Fruit fly (Drosophila melanogaster) whole organism, pupa: ENCODE measurements around the gene CG17030.

ENCODE experiments used
- CG10348 ChIP-seq: fragments of 200-800 bp; sonication (Bioruptor generic); IDR thresholded peaks from 2 replicates; pipeline ENCODE4 v1.3.6; 2022; ENCODE audit warnings: missing biosample characterization, missing genetic modification characterization
- CG12605 ChIP-seq: fragments of 200-800 bp; sonication (Bioruptor generic); IDR thresholded peaks from 2 replicates; pipeline ENCODE4 v1.3.6; 2022; ENCODE audit warnings: missing biosample characterization, missing genetic modification characterization
- CG13204 ChIP-seq: fragments of 200-800 bp; sonication (Bioruptor generic); optimal IDR thresholded peaks from 2 replicates; lab custom pipeline; 2018; ENCODE audit warnings: missing biosample characterization, mild to moderate bottlenecking, missing genetic modification characterization, moderate library complexity
- CG14655 ChIP-seq: fragments of 200-800 bp; sonication (Bioruptor generic); optimal IDR thresholded peaks from 3 replicates; lab custom pipeline; 2017; ENCODE audit warnings: mild to moderate bottlenecking, missing biosample characterization, missing genetic modification reagents, missing genetic modification characterization
- CG15710 ChIP-seq: fragments of 200-800 bp; sonication (Bioruptor generic); optimal IDR thresholded peaks from 2 replicates; lab custom pipeline; 2018; ENCODE audit warnings: missing biosample characterization, mild to moderate bottlenecking, missing genetic modification characterization, moderate library complexity
- CG17806 ChIP-seq: fragments of 200-800 bp; sonication (Bioruptor generic); optimal IDR thresholded peaks from 2 replicates; lab custom pipeline; 2018; ENCODE audit warnings: missing biosample characterization, mild to moderate bottlenecking, missing genetic modification characterization, moderate library complexity
- CG32121 ChIP-seq: fragments of 200-800 bp; sonication (Bioruptor generic); IDR thresholded peaks from 2 replicates; pipeline ENCODE4 v1.3.6; 2022; ENCODE audit warnings: missing biosample characterization, missing genetic modification characterization
- CG34367 ChIP-seq: fragments of 200-800 bp; sonication (Bioruptor generic); optimal IDR thresholded peaks from 2 replicates; lab custom pipeline; 2018; ENCODE audit warnings: missing biosample characterization, mild to moderate bottlenecking, missing genetic modification characterization
- CG4496 ChIP-seq: fragments of 200-800 bp; sonication (Bioruptor generic); IDR thresholded peaks from 3 replicates; pipeline ENCODE4 v1.3.6; 2022; ENCODE audit warnings: missing biosample characterization, missing genetic modification characterization
- CG8159 ChIP-seq: fragments of 200-800 bp; sonication (Bioruptor generic); optimal IDR thresholded peaks from 3 replicates; lab custom pipeline; 2018; ENCODE audit warnings: missing biosample characterization, mild to moderate bottlenecking, missing genetic modification characterization, moderate library complexity
- CG8301 ChIP-seq: fragments of 200-800 bp; sonication (Bioruptor generic); optimal IDR thresholded peaks from 2 replicates; lab custom pipeline; 2018; ENCODE audit warnings: missing biosample characterization, mild to moderate bottlenecking, missing genetic modification characterization
- CG9948 ChIP-seq: fragments of 200-800 bp; sonication (Bioruptor generic); optimal IDR thresholded peaks from 2 replicates; lab custom pipeline; 2018; ENCODE audit warnings: missing biosample characterization, mild to moderate bottlenecking, missing genetic modification characterization, moderate library complexity
- D1 ChIP-seq: fragments of 200-800 bp; sonication (Bioruptor generic); optimal IDR thresholded peaks from 2 replicates; lab custom pipeline; 2018; ENCODE audit warnings: missing biosample characterization, mild to moderate bottlenecking, missing genetic modification characterization, moderate library complexity
- EcR ChIP-seq: fragments of 200-800 bp; sonication (Bioruptor generic); optimal IDR thresholded peaks from 3 replicates; lab custom pipeline; 2019; ENCODE audit warnings: missing biosample characterization, missing genetic modification characterization, mild to moderate bottlenecking, moderate library complexity, missing genetic modification reagents
- Ets98B ChIP-seq: fragments of 200-800 bp; sonication (Bioruptor generic); IDR thresholded peaks from 2 replicates; pipeline ENCODE4 v1.3.6; 2022; ENCODE audit warnings: missing biosample characterization, missing genetic modification characterization
- Pif1A ChIP-seq: fragments of 200-800 bp; sonication (Bioruptor generic); optimal IDR thresholded peaks from 3 replicates; lab custom pipeline; 2016; ENCODE audit warnings: missing biosample characterization, missing genetic modification characterization
- Pif1B ChIP-seq: fragments of 200-800 bp; sonication (Bioruptor generic); optimal IDR thresholded peaks from 3 replicates; lab custom pipeline; 2016; ENCODE audit warnings: missing biosample characterization, missing genetic modification characterization
- Snoo ChIP-seq: fragments of 200-800 bp; sonication (Bioruptor generic); optimal IDR thresholded peaks from 3 replicates; lab custom pipeline; 2017; ENCODE audit warnings: missing biosample characterization, mild to moderate bottlenecking, missing genetic modification characterization, inconsistent platforms
- fd96Ca ChIP-seq: fragments of 200-800 bp; sonication (Bioruptor generic); IDR thresholded peaks from 3 replicates; pipeline ENCODE4 v1.3.6; 2022; ENCODE audit warnings: missing biosample characterization, missing genetic modification characterization
- gl ChIP-seq: fragments of 200-800 bp; sonication (Bioruptor generic); optimal IDR thresholded peaks from 2 replicates; lab custom pipeline; 2018; ENCODE audit warnings: missing biosample characterization, mild to moderate bottlenecking, missing genetic modification characterization
- rn ChIP-seq: fragments of 200-800 bp; sonication (Bioruptor generic); IDR thresholded peaks from 2 replicates; pipeline ENCODE4 v1.3.6; 2022; ENCODE audit warnings: missing biosample characterization, missing genetic modification characterization

Gene CG17030

dm6 chr3L:4980669-4981068 lies at the start of gene CG17030:
Gene CG17030, minus strand, starts transcription at chr3L:4980769.
- TF ChIP-seq rn (GFP tag; lab: Robert Waterston, UW) (no peak), CG34367 (no peak), CG32121 (GFP tag; lab: Robert Waterston, UW) (no peak), CG12605 (no peak), CG13204 (GFP tag; lab: Kevin White, UChicago) (no peak), D1 (no peak), CG14655 (GFP tag; lab: Kevin White, UChicago) (no peak)

- no peak for TF ChIP-seq CG17806 (tag; lab: Kevin White, UChicago)
- TF ChIP-seq Ets98B (GFP tag; lab: Robert Waterston, UW) = no peak
- TF ChIP-seq CG10348 (GFP tag; lab: Robert Waterston, UW) = no peak
- TF ChIP-seq CG14655 (GFP tag; lab: Kevin White, UChicago) = no peak
- TF ChIP-seq CG8301 (tag; lab: Kevin White, UChicago) = no peak
- no peak for TF ChIP-seq rn (GFP tag; lab: Robert Waterston, UW)
- TF ChIP-seq CG12605 = no peak
- no peak for TF ChIP-seq CG34367
- TF ChIP-seq D1 = no peak
- no peak for TF ChIP-seq gl (tag; lab: Kevin White, UChicago)
- TF ChIP-seq Pif1B = no peak
- no peak for TF ChIP-seq fd96Ca
- TF ChIP-seq CG32121 (GFP tag; lab: Robert Waterston, UW) = no peak
- TF ChIP-seq CG13204 (GFP tag; lab: Kevin White, UChicago) = no peak
Observed at dm6 chr3L:5017521-5017920, 37.0 kb upstream of the CG17030 start.

dm6 chr3L:5012033-5012432 lies 31.5 kb upstream of the CG17030 start, which contains the start of gene ATPsynCF6L:
Gene ATPsynCF6L, minus strand, starts transcription at chr3L:5012133.
- TF ChIP-seq Pif1B (no peak), CG17806 (tag; lab: Kevin White, UChicago) (no peak), D1 (no peak), CG14655 (GFP tag; lab: Kevin White, UChicago) (no peak), fd96Ca (no peak), CG9948 (no peak), Ets98B (GFP tag; lab: Robert Waterston, UW) (no peak), CG13204 (GFP tag; lab: Kevin White, UChicago) (no peak), CG4496 (GFP tag; lab: Robert Waterston, UW) (no peak), Pif1A (GFP tag; lab: Kevin White, UChicago) (no peak), gl (tag; lab: Kevin White, UChicago) (no peak)
- TF ChIP-seq, all 21 proteins: peak for 0

dm6 chr3L:4999447-5000226 lies 19.1 kb upstream of the CG17030 start:
- no peak for TF ChIP-seq CG12605

dm6 chr3L:4996777-4997176 lies 16.2 kb upstream of the CG17030 start, which contains the start of gene t-Grip128:
Gene t-Grip128, minus strand, starts transcription at chr3L:4996877.
- TF ChIP-seq CG15710 = no peak
- TF ChIP-seq CG8159 (tag; lab: Kevin White, UChicago) = no peak
- no peak for TF ChIP-seq CG12605
- TF ChIP-seq Snoo (tag; lab: Kevin White, UChicago) = no peak
- TF ChIP-seq CG17806 (tag; lab: Kevin White, UChicago) = no peak

dm6 chr3L:4992126-4992525 lies 11.6 kb upstream of the CG17030 start:
- no peak for TF ChIP-seq CG8159 (tag; lab: Kevin White, UChicago)
- no peak for TF ChIP-seq CG12605
- TF ChIP-seq CG34367 = no peak
- TF ChIP-seq Ets98B (GFP tag; lab: Robert Waterston, UW) = no peak
- TF ChIP-seq rn (GFP tag; lab: Robert Waterston, UW) = no peak
- no peak for TF ChIP-seq CG4496 (GFP tag; lab: Robert Waterston, UW)
- TF ChIP-seq Pif1A (GFP tag; lab: Kevin White, UChicago) = no peak
- no peak for TF ChIP-seq Snoo (tag; lab: Kevin White, UChicago)
- no peak for TF ChIP-seq D1
- TF ChIP-seq CG9948 = no peak
- TF ChIP-seq gl (tag; lab: Kevin White, UChicago) = no peak
- TF ChIP-seq CG15710 = no peak
- no peak for TF ChIP-seq EcR (GFP tag; lab: Kevin White, UChicago)

- no peak for TF ChIP-seq CG15710
- no peak for TF ChIP-seq Pif1B
- no peak for TF ChIP-seq CG14655 (GFP tag; lab: Kevin White, UChicago)
- no peak for TF ChIP-seq Snoo (tag; lab: Kevin White, UChicago)
- TF ChIP-seq CG4496 (GFP tag; lab: Robert Waterston, UW) = no peak
- TF ChIP-seq gl (tag; lab: Kevin White, UChicago) = no peak
- TF ChIP-seq CG17806 (tag; lab: Kevin White, UChicago) = no peak
- TF ChIP-seq EcR (GFP tag; lab: Kevin White, UChicago) = no peak
- no peak for TF ChIP-seq CG34367
- TF ChIP-seq Ets98B (GFP tag; lab: Robert Waterston, UW) = no peak
- no peak for TF ChIP-seq CG12605
- no peak for TF ChIP-seq fd96Ca
- no peak for TF ChIP-seq CG32121 (GFP tag; lab: Robert Waterston, UW)
- no peak for TF ChIP-seq Pif1A (GFP tag; lab: Kevin White, UChicago)
Observed at dm6 chr3L:4978945-4979344, 1.6 kb downstream of the CG17030 start.
